Worm (Caenorhabditis elegans) whole organism, L4 larva: ENCODE measurements around the gene F11D5.5.

Source experiments
- F10B5.3 ChIP-seq: sonication (generic microtip); optimal IDR thresholded peaks from 2 replicates; lab custom pipeline; 2016; ENCODE audit warnings: mild to moderate bottlenecking, missing genetic modification characterization, missing compliant biosample characterization
- ZK546.5 ChIP-seq, 2 experiments: sonication (generic microtip); optimal IDR thresholded peaks; 2 replicates each; lab custom pipeline; 2017; ENCODE audit warnings: missing biosample characterization in 2 of 2, missing genetic modification characterization in 2 of 2
- ama-1 ChIP-seq: fragments of 150-350 bp; optimal IDR thresholded peaks from 2 replicates; lab custom pipeline; 2014; ENCODE audit warnings: inconsistent platforms, mixed read lengths
- ceh-28 ChIP-seq: fragments of 150-350 bp; optimal IDR thresholded peaks from 2 replicates; lab custom pipeline; 2014; ENCODE audit warnings: missing biosample characterization, missing genetic modification reagents, missing genetic modification characterization
- dmd-8 ChIP-seq: fragments of 200-800 bp; sonication (Bioruptor generic); IDR thresholded peaks from 2 replicates; pipeline ENCODE4 v1.3.6; 2022; ENCODE audit warnings: missing genetic modification characterization, missing compliant biosample characterization
- dmd-9 ChIP-seq: fragments of 200-800 bp; sonication (Bioruptor generic); IDR thresholded peaks from 2 replicates; pipeline ENCODE4 v1.3.6; 2022; ENCODE audit warnings: missing genetic modification reagents, missing genetic modification characterization, missing compliant biosample characterization
- lir-3 ChIP-seq: sonication (generic microtip); optimal IDR thresholded peaks from 2 replicates; lab custom pipeline; 2016; ENCODE audit warnings: mild to moderate bottlenecking, missing genetic modification characterization, missing compliant biosample characterization
- lsy-2 ChIP-seq, 2 experiments: fragments of 150-350 bp in 1 of 2; sonication (generic microtip) in 1 of 2; optimal IDR thresholded peaks; 2 replicates each; lab custom pipeline; 2014 to 2017; ENCODE audit warnings: missing biosample characterization in 2 of 2, missing genetic modification characterization in 2 of 2
- unc-130 ChIP-seq: sonication (generic microtip); optimal IDR thresholded peaks from 2 replicates; lab custom pipeline; 2016; ENCODE audit warnings: missing genetic modification reagents, missing genetic modification characterization, missing compliant biosample characterization
- unc-62 ChIP-seq, 3 experiments: fragments of 150-350 bp in 1 of 3; sonication (generic microtip); optimal IDR thresholded peaks in 2 of 3; peaks in 1 of 3; 1 replicate in 1 of 3; 2 replicates in 2 of 3; lab custom pipeline; 2014 to 2017; ENCODE audit warnings: missing biosample characterization in 3 of 3, missing genetic modification characterization in 3 of 3, missing genetic modification reagents in 3 of 3, missing genotype in 1 of 3

ce11 chrX:3339882-3340281, 38.0 kb downstream of the F11D5.5 start:
- TF ChIP-seq unc-130: no peak
- no peak for TF ChIP-seq unc-62 (GFP tag; optimal IDR thresholded peaks at IDR 0.05 in 1 of 2; lab: Kevin White, UChicago)
- TF ChIP-seq unc-62 (tag; optimal IDR thresholded peaks at IDR 0.05; lab: Kevin White, UChicago): no peak
- no peak for TF ChIP-seq lsy-2 (tag; optimal IDR thresholded peaks at IDR 0.05; lab: Kevin White, UChicago)
- TF ChIP-seq dmd-9 (GFP tag; lab: Robert Waterston, UW): no peak
- TF ChIP-seq F10B5.3 (tag; lab: Kevin White, UChicago): no peak
- TF ChIP-seq dmd-8 (GFP tag; lab: Robert Waterston, UW): no peak
- TF ChIP-seq lir-3 (tag; lab: Kevin White, UChicago): no peak
- no peak for TF ChIP-seq ceh-28 (tag; lab: Kevin White, UChicago)
- TF ChIP-seq ZK546.5 (tag; optimal IDR thresholded peaks at IDR 0.05; lab: Kevin White, UChicago): no peak
- TF ChIP-seq ama-1: no peak
